Fruit fly (Drosophila melanogaster): ENCODE results near the gene Tmf.

Gene Tmf

DNA sequence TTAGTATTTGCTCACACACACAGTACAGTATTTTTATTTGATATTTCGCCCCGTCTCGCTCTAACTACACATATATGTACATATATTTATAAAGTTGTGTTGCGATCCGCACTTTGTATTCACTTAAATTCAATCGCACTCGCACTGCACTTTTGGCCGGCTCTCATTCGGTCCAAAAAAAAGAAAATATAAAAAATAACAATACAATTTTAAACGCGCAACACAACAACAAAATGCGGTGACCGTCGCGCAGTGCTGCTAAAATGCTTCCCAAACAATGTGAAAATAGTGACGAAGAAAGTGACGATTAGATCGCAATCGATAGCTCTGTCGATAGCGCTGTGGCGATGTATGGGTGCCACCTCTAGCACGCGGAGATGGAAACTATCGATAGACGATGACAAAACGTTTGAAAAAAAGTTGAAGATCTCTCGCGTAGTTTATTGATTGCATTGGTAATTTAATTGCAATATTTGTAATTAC, 40.8 kb upstream of the Tmf start, which contains the start of the genes C3G and pod1:
Gene C3G (minus strand): TSS at position 282 of the 483 bp plus-strand sequence.
Gene pod1 (plus strand): TSS at position 373 of the 483 bp plus-strand sequence.
- TF ChIP-seq CG11723 (GFP tag; optimal IDR thresholded peaks at IDR 0.05) = no peak
- TF ChIP-seq Adf1 (GFP tag; IDR thresholded peaks at IDR 0.05) = no peak
- TF ChIP-seq tap (tag; optimal IDR thresholded peaks at IDR 0.05) = no peak
- peak; percentile 22 for TF ChIP-seq slou (GFP tag; optimal IDR thresholded peaks at IDR 0.05)
- peak; percentile 27 for TF ChIP-seq CG4854 (GFP tag; optimal IDR thresholded peaks at IDR 0.05)
- no peak for TF ChIP-seq CG1024 (GFP tag; IDR thresholded peaks at IDR 0.05)
- TF ChIP-seq CG31388 (GFP tag; optimal IDR thresholded peaks at IDR 0.05) = no peak
- no peak for TF ChIP-seq CG33557 (GFP tag; optimal IDR thresholded peaks at IDR 0.05)
- TF ChIP-seq Atf6 (GFP tag; IDR thresholded peaks at IDR 0.05) = no peak
- peak; percentile 99 for TF ChIP-seq CG42726 (GFP tag; IDR thresholded peaks at IDR 0.05; ENCODE audit: partially characterized antibody)
- peak; percentile 32 for TF ChIP-seq CG12942 (GFP tag; optimal IDR thresholded peaks at IDR 0.05)
- peak; percentile 5 for TF ChIP-seq gem (tag; optimal IDR thresholded peaks at IDR 0.05)
- TF ChIP-seq CG10654 (GFP tag; optimal IDR thresholded peaks at IDR 0.05) = no peak
- TF ChIP-seq ro (GFP tag; IDR thresholded peaks at IDR 0.05) = no peak
- no peak for TF ChIP-seq crc (GFP tag; optimal IDR thresholded peaks at IDR 0.05)
- TF ChIP-seq CG30431 (GFP tag; optimal IDR thresholded peaks at IDR 0.05) = no peak
- no peak for TF ChIP-seq Dip2 (GFP tag; IDR thresholded peaks at IDR 0.05)
- TF ChIP-seq tll (GFP tag; optimal IDR thresholded peaks at IDR 0.05) = no peak
- TF ChIP-seq corto (GFP tag; optimal IDR thresholded peaks at IDR 0.05) = no peak
- no peak for TF ChIP-seq CG17568 (GFP tag; optimal IDR thresholded peaks at IDR 0.05)
- no peak for TF ChIP-seq fd3F (GFP tag; optimal IDR thresholded peaks at IDR 0.05)
- TF ChIP-seq CG8089 (GFP tag; optimal IDR thresholded peaks at IDR 0.05) = no peak
- TF ChIP-seq Kr (GFP tag; optimal IDR thresholded peaks at IDR 0.05) = no peak
- TF ChIP-seq zen (tag; optimal IDR thresholded peaks at IDR 0.05) = no peak
- no peak for TF ChIP-seq CG11695 (GFP tag; IDR thresholded peaks at IDR 0.05)
- TF ChIP-seq ham (GFP tag; IDR thresholded peaks at IDR 0.05) = no peak
- no peak for TF ChIP-seq CG6813 (GFP tag; optimal IDR thresholded peaks at IDR 0.05)
- no peak for TF ChIP-seq CG9437 (GFP tag; optimal IDR thresholded peaks at IDR 0.05)
- no peak for TF ChIP-seq ab (GFP tag; optimal IDR thresholded peaks at IDR 0.05)
- peak; percentile 53 for TF ChIP-seq phol (tag; optimal IDR thresholded peaks at IDR 0.05)
- peak; percentile 33 for TF ChIP-seq CG10543 (GFP tag; optimal IDR thresholded peaks at IDR 0.05)
- peak; percentile 29 for TF ChIP-seq CG30020 (tag; optimal IDR thresholded peaks at IDR 0.05)
- TF ChIP-seq CG18476 (GFP tag; optimal IDR thresholded peaks at IDR 0.05) = no peak
- no peak for TF ChIP-seq CG2199 (GFP tag; IDR thresholded peaks at IDR 0.05)
- TF ChIP-seq crol (GFP tag; IDR thresholded peaks at IDR 0.05) = no peak
- TF ChIP-seq D19A (tag; optimal IDR thresholded peaks at IDR 0.05) = no peak
- TF ChIP-seq CG14441 (GFP tag; IDR thresholded peaks at IDR 0.05) = no peak
- no peak for TF ChIP-seq dmrt99B (tag; optimal IDR thresholded peaks at IDR 0.05)
- TF ChIP-seq Elba2 (GFP tag; optimal IDR thresholded peaks at IDR 0.05) = no peak
- no peak for TF ChIP-seq CG8478 (optimal IDR thresholded peaks at IDR 0.05)
- no peak for TF ChIP-seq CG6175 (GFP tag; IDR thresholded peaks at IDR 0.05)
- no peak for TF ChIP-seq Hmx (GFP tag; optimal IDR thresholded peaks at IDR 0.05)
- peak; percentile 98 for TF ChIP-seq tna (GFP tag; IDR thresholded peaks at IDR 0.05; ENCODE audit: partially characterized antibody)
- TF ChIP-seq mam (GFP tag; optimal IDR thresholded peaks at IDR 0.05) = peak; percentile 68
- no peak for TF ChIP-seq NfI (GFP tag; optimal IDR thresholded peaks at IDR 0.05)
- TF ChIP-seq gcm (GFP tag; optimal IDR thresholded peaks at IDR 0.05) = no peak
- TF ChIP-seq CG11085 (GFP tag; IDR thresholded peaks at IDR 0.05) = no peak
- TF ChIP-seq jigr1 (GFP tag; IDR thresholded peaks at IDR 0.05) = no peak
- TF ChIP-seq sna (GFP tag; IDR thresholded peaks at IDR 0.05; ENCODE audit: partially characterized antibody) = peak; percentile 90
- TF ChIP-seq CG16863 (GFP tag; optimal IDR thresholded peaks at IDR 0.05) = no peak
- TF ChIP-seq z (GFP tag; IDR thresholded peaks at IDR 0.05) = no peak
- TF ChIP-seq bbx (GFP tag; IDR thresholded peaks at IDR 0.05; ENCODE audit: partially characterized antibody) = peak; percentile 99

Data from whole organism, embryonic.